Fruit fly (Drosophila melanogaster) whole organism, embryonic: ENCODE results near the gene Vha100-2.

Source experiments
- Atf3 ChIP-seq: fragments of 200-800 bp; sonication (Bioruptor generic); optimal IDR thresholded peaks from 3 replicates; lab custom pipeline; 2016; ENCODE audit warnings: missing biosample characterization, missing genetic modification characterization
- CG10366 ChIP-seq: fragments of 200-800 bp; sonication (Bioruptor generic); IDR thresholded peaks from 2 replicates; pipeline ENCODE4 v1.3.6; 2022; ENCODE audit warnings: missing biosample characterization, missing genetic modification characterization
- CG11085 ChIP-seq: fragments of 200-800 bp; sonication (Bioruptor generic); IDR thresholded peaks from 2 replicates; pipeline ENCODE4 v1.3.6; 2022; ENCODE audit warnings: missing biosample characterization, missing genetic modification characterization
- CG11247 ChIP-seq: fragments of 200-800 bp; sonication (Bioruptor generic); IDR thresholded peaks from 2 replicates; pipeline ENCODE4 v1.3.6; 2022; ENCODE audit warnings: missing biosample characterization, missing genetic modification characterization
- CG11456 ChIP-seq: fragments of 200-800 bp; sonication (Bioruptor generic); IDR thresholded peaks from 3 replicates; pipeline ENCODE4 v1.3.6; 2022; ENCODE audit warnings: missing biosample characterization, missing genetic modification characterization
- CG12236 ChIP-seq: fragments of 200-800 bp; sonication (Bioruptor generic); optimal IDR thresholded peaks from 2 replicates; lab custom pipeline; 2016; ENCODE audit warnings: missing biosample characterization, missing genetic modification characterization
- CG12942 ChIP-seq: fragments of 200-800 bp; sonication (Bioruptor generic); optimal IDR thresholded peaks from 3 replicates; lab custom pipeline; 2016; ENCODE audit warnings: missing biosample characterization, missing genetic modification characterization
- CG13894 ChIP-seq: fragments of 200-800 bp; sonication (Bioruptor generic); optimal IDR thresholded peaks from 3 replicates; lab custom pipeline; 2018; ENCODE audit warnings: missing biosample characterization, mild to moderate bottlenecking, missing genetic modification characterization, moderate library complexity
- CG14441 ChIP-seq: fragments of 200-800 bp; sonication (Bioruptor generic); IDR thresholded peaks from 2 replicates; pipeline ENCODE4 v1.3.6; 2022; ENCODE audit warnings: missing biosample characterization, missing genetic modification characterization
- CG14860 ChIP-seq: fragments of 200-800 bp; sonication (Bioruptor generic); IDR thresholded peaks from 3 replicates; pipeline ENCODE4 v1.3.6; 2022; ENCODE audit warnings: missing biosample characterization, missing genetic modification characterization; ENCODE audit not compliant: partially characterized antibody
- CG15479 ChIP-seq: fragments of 200-800 bp; sonication (Bioruptor generic); optimal IDR thresholded peaks from 3 replicates; lab custom pipeline; 2019; ENCODE audit warnings: missing biosample characterization, mild to moderate bottlenecking, missing genetic modification characterization, moderate library complexity
- CG16813 ChIP-seq: fragments of 200-800 bp; sonication (Bioruptor generic); IDR thresholded peaks from 3 replicates; pipeline ENCODE4 v1.3.6; 2022; ENCODE audit warnings: missing biosample characterization, missing genetic modification characterization; ENCODE audit not compliant: partially characterized antibody
- CG17328 ChIP-seq: fragments of 200-800 bp; sonication (Bioruptor generic); IDR thresholded peaks from 2 replicates; pipeline ENCODE4 v1.3.6; 2022; ENCODE audit warnings: missing biosample characterization, missing genetic modification characterization
- CG17385 ChIP-seq: fragments of 200-800 bp; sonication (Bioruptor generic); optimal IDR thresholded peaks from 3 replicates; lab custom pipeline; 2018; ENCODE audit warnings: missing biosample characterization, mild to moderate bottlenecking, missing genetic modification characterization
- CG2678 ChIP-seq: fragments of 200-800 bp; sonication (Bioruptor generic); optimal IDR thresholded peaks from 3 replicates; lab custom pipeline; 2019; ENCODE audit warnings: missing biosample characterization, mild to moderate bottlenecking, missing genetic modification characterization, moderate library complexity
- CG3163 ChIP-seq: fragments of 200-800 bp; sonication (Bioruptor generic); optimal IDR thresholded peaks from 3 replicates; lab custom pipeline; 2016; ENCODE audit warnings: missing biosample characterization, missing genetic modification characterization
- CG33557 ChIP-seq: fragments of 200-800 bp; sonication (Bioruptor generic); optimal IDR thresholded peaks from 2 replicates; lab custom pipeline; 2019; ENCODE audit warnings: missing biosample characterization, mild to moderate bottlenecking, missing genetic modification characterization, moderate library complexity
- CG3838 ChIP-seq: fragments of 200-800 bp; sonication (Bioruptor generic); optimal IDR thresholded peaks from 3 replicates; lab custom pipeline; 2016; ENCODE audit warnings: missing biosample characterization, missing genetic modification characterization
- CG3995 ChIP-seq: fragments of 200-800 bp; sonication (Bioruptor generic); optimal IDR thresholded peaks from 3 replicates; lab custom pipeline; 2016; ENCODE audit warnings: missing biosample characterization, missing genetic modification characterization
- CG4424 ChIP-seq: fragments of 200-800 bp; sonication (Bioruptor generic); optimal IDR thresholded peaks from 3 replicates; lab custom pipeline; 2016; ENCODE audit warnings: missing biosample characterization, missing genetic modification characterization
- CG8388 ChIP-seq: fragments of 200-800 bp; sonication (Bioruptor generic); optimal IDR thresholded peaks from 2 replicates; lab custom pipeline; 2019; ENCODE audit warnings: missing biosample characterization, mild to moderate bottlenecking, missing genetic modification characterization, moderate library complexity
- CG8765 ChIP-seq: fragments of 200-800 bp; sonication (Bioruptor generic); IDR thresholded peaks from 2 replicates; pipeline ENCODE4 v1.3.6; 2022; ENCODE audit warnings: missing biosample characterization, missing genetic modification characterization
- CkIIα-i1 ChIP-seq: fragments of 200-800 bp; sonication (Bioruptor generic); IDR thresholded peaks from 2 replicates; pipeline ENCODE4 v1.3.6; 2022; ENCODE audit warnings: missing biosample characterization, missing genetic modification characterization
- Dip3 ChIP-seq: fragments of 200-800 bp; sonication (Bioruptor generic); optimal IDR thresholded peaks from 3 replicates; lab custom pipeline; 2016; ENCODE audit warnings: missing biosample characterization, missing genetic modification characterization
- GATAe ChIP-seq: fragments of 200-800 bp; sonication (Bioruptor generic); conservative IDR thresholded peaks from 2 replicates; pipeline ENCODE4 v1.3.6; 2022; ENCODE audit warnings: missing biosample characterization, missing genetic modification characterization
- H2.0 ChIP-seq: fragments of 200-800 bp; sonication (Bioruptor generic); IDR thresholded peaks from 2 replicates; pipeline ENCODE4 v1.3.6; 2022; ENCODE audit warnings: missing biosample characterization, missing genetic modification characterization
- Hey ChIP-seq: fragments of 200-800 bp; sonication (Bioruptor generic); optimal IDR thresholded peaks from 3 replicates; lab custom pipeline; 2018; ENCODE audit warnings: missing biosample characterization, mild to moderate bottlenecking, missing genetic modification characterization
- HmgD ChIP-seq: fragments of 200-800 bp; sonication (Bioruptor generic); optimal IDR thresholded peaks from 3 replicates; lab custom pipeline; 2016; ENCODE audit warnings: missing biosample characterization, missing genetic modification characterization
- Hr39 ChIP-seq: fragments of >200 bp; optimal IDR thresholded peaks from 2 replicates; lab custom pipeline; 2017
- Kr ChIP-seq: fragments of 200-800 bp; sonication (Bioruptor generic); optimal IDR thresholded peaks from 2 replicates; lab custom pipeline; 2017; ENCODE audit warnings: missing biosample characterization, mild to moderate bottlenecking, missing genetic modification characterization
- Mes4 ChIP-seq: fragments of 200-800 bp; sonication (Bioruptor generic); optimal IDR thresholded peaks from 2 replicates; lab custom pipeline; 2016; ENCODE audit warnings: missing biosample characterization, missing genetic modification characterization
- NC2β ChIP-seq: fragments of 200-800 bp; sonication (Bioruptor generic); optimal IDR thresholded peaks from 2 replicates; lab custom pipeline; 2016; ENCODE audit warnings: missing biosample characterization, missing genetic modification characterization
- amos ChIP-seq: fragments of 200-800 bp; sonication (Bioruptor generic); IDR thresholded peaks from 2 replicates; pipeline ENCODE4 v1.3.6; 2022; ENCODE audit warnings: missing biosample characterization, missing genetic modification characterization; ENCODE audit not compliant: partially characterized antibody
- bowl ChIP-seq: fragments of 200-800 bp; sonication (Bioruptor generic); IDR thresholded peaks from 2 replicates; pipeline ENCODE4 v1.3.6; 2022; ENCODE audit warnings: missing biosample characterization, missing genetic modification characterization
- chm ChIP-seq: fragments of 200-800 bp; sonication (Bioruptor generic); IDR thresholded peaks from 2 replicates; pipeline ENCODE4 v1.3.6; 2022; ENCODE audit warnings: missing biosample characterization, missing genetic modification characterization
- corto ChIP-seq: fragments of 200-800 bp; sonication (Bioruptor generic); optimal IDR thresholded peaks from 2 replicates; lab custom pipeline; 2016; ENCODE audit warnings: missing biosample characterization, mild to moderate bottlenecking, missing genetic modification characterization, moderate library complexity
- da ChIP-seq: fragments of 200-800 bp; sonication (Bioruptor generic); optimal IDR thresholded peaks from 2 replicates; lab custom pipeline; 2016; ENCODE audit warnings: missing biosample characterization, missing genetic modification characterization
- jumu ChIP-seq: fragments of 200-800 bp; sonication (Bioruptor generic); optimal IDR thresholded peaks from 3 replicates; lab custom pipeline; 2016; ENCODE audit warnings: missing biosample characterization, missing genetic modification characterization
- kah ChIP-seq: fragments of 200-800 bp; sonication (Bioruptor generic); optimal IDR thresholded peaks from 2 replicates; lab custom pipeline; 2018; ENCODE audit warnings: missing biosample characterization, mild to moderate bottlenecking, missing genetic modification characterization
- mam ChIP-seq: fragments of 200-800 bp; sonication (Bioruptor generic); optimal IDR thresholded peaks from 3 replicates; lab custom pipeline; 2016; ENCODE audit warnings: missing biosample characterization, missing genetic modification characterization
- nerfin-2 ChIP-seq: fragments of 200-800 bp; sonication (Bioruptor generic); IDR thresholded peaks from 2 replicates; pipeline ENCODE4 v1.3.6; 2022; ENCODE audit warnings: missing biosample characterization, missing genetic modification characterization; ENCODE audit not compliant: partially characterized antibody
- otp ChIP-seq: fragments of 200-800 bp; sonication (Bioruptor generic); IDR thresholded peaks from 3 replicates; pipeline ENCODE4, ENCODE4 v1.3.6; 2022; ENCODE audit warnings: missing biosample characterization, missing genetic modification characterization
- pho ChIP-seq: fragments of 200-800 bp; sonication (Bioruptor generic); optimal IDR thresholded peaks from 2 replicates; lab custom pipeline; 2016; ENCODE audit warnings: missing biosample characterization, missing genetic modification characterization
- scrt ChIP-seq: fragments of 200-800 bp; sonication (Bioruptor generic); optimal IDR thresholded peaks from 2 replicates; lab custom pipeline; 2018; ENCODE audit warnings: missing biosample characterization, mild to moderate bottlenecking, missing genetic modification characterization, moderate library complexity
- sna ChIP-seq: fragments of 200-800 bp; sonication (Bioruptor generic); IDR thresholded peaks from 2 replicates; pipeline ENCODE4 v1.3.6; 2022; ENCODE audit warnings: missing biosample characterization, missing genetic modification characterization; ENCODE audit not compliant: partially characterized antibody
- stwl ChIP-seq: fragments of 200-800 bp; sonication (Bioruptor generic); optimal IDR thresholded peaks from 3 replicates; lab custom pipeline; 2018; ENCODE audit warnings: missing biosample characterization, mild to moderate bottlenecking, missing genetic modification characterization, moderate library complexity
- tgo ChIP-seq: fragments of 200-800 bp; sonication (Bioruptor generic); IDR thresholded peaks from 3 replicates; pipeline ENCODE4 v1.3.6; 2022; ENCODE audit warnings: missing biosample characterization, missing genetic modification characterization
- tio ChIP-seq: fragments of 200-800 bp; sonication (Bioruptor generic); optimal IDR thresholded peaks from 2 replicates; lab custom pipeline; 2017; ENCODE audit warnings: missing biosample characterization, missing genetic modification characterization, inconsistent platforms
- tna ChIP-seq: fragments of 200-800 bp; sonication (Bioruptor generic); IDR thresholded peaks from 2 replicates; pipeline ENCODE4 v1.3.6; 2022; ENCODE audit warnings: missing biosample characterization, missing genetic modification characterization; ENCODE audit not compliant: partially characterized antibody
- tup ChIP-seq: fragments of 200-800 bp; sonication (Bioruptor generic); optimal IDR thresholded peaks from 2 replicates; lab custom pipeline; 2016; ENCODE audit warnings: missing biosample characterization, mild to moderate bottlenecking, missing genetic modification characterization, moderate library complexity

The Vha100-2 gene

DNA sequence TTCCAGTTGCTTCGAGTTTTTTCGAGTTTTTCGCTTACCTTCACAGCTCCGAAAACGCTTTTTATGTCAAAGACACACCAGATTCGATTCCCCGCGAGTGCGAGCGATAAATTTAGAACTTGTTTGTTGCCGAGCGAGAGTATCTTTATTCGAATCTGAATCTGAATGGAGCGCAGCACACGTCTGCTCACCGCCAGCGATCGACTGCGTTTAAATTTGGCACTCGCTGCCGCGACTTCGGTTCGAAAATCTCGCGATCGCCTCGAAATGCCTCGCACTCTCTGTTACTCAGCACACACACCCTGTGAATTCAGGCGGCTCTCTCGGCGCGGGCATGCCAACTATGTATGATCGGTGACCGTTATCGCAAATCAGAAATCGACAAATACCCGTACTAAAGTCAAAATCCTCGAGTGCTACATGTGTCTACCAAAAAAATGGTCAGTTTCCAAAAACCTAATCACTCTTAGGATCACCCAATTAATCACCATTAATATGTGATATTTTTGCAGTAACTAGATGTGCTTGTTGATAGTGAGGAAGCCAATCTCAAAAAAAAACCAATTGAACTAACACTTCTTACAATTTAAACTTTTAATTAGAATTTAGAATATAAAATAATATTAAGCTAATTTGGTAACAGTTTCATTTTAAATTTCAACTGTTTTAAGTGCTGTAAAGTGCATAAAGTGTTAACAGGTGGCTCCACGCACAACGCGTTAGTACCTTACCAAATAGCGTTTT is at the start of gene Vha100-2 (continued):
- TF ChIP-seq tgo (GFP tag; lab: Robert Waterston, UW), result peak; percentile 24; the same call in 1 of the 3 replicates
- TF ChIP-seq Mes4 (GFP tag; lab: Kevin White, UChicago), result no peak
- TF ChIP-seq Dip3 (GFP tag; lab: Kevin White, UChicago), result no peak
- no peak for TF ChIP-seq CG3838 (GFP tag; lab: Kevin White, UChicago)
- TF ChIP-seq bowl, result no peak
- peak; percentile 27; the same call in 1 of the 2 replicates for TF ChIP-seq CG11085
- no peak for TF ChIP-seq pho (GFP tag; lab: Kevin White, UChicago)
- TF ChIP-seq da (GFP tag; lab: Kevin White, UChicago), result peak; percentile 27
- TF ChIP-seq CG3163, result no peak
- TF ChIP-seq CG15479 (GFP tag; lab: Kevin White, UChicago), result no peak
- no peak for TF ChIP-seq tio (GFP tag; lab: Kevin White, UChicago)
- TF ChIP-seq amos, result peak; percentile 51; the same call in 1 of the 2 replicates
- no peak for TF ChIP-seq CG8388 (GFP tag; lab: Kevin White, UChicago)
- TF ChIP-seq GATAe (GFP tag; lab: Robert Waterston, UW), result 0 out of 2 replicates have a peak, but pooled peaks have one; percentile 18
- peak; percentile 98 for TF ChIP-seq scrt (GFP tag; lab: Kevin White, UChicago)
- peak; percentile 45 for TF ChIP-seq H2.0 (GFP tag; lab: Robert Waterston, UW)
- TF ChIP-seq CkIIα-i1 (GFP tag; lab: Robert Waterston, UW), result no peak
- peak; percentile 20 for TF ChIP-seq CG17385 (GFP tag; lab: Kevin White, UChicago)
- no peak for TF ChIP-seq CG16813
- peak; percentile 41; the same call in 1 of the 3 replicates for TF ChIP-seq CG14860 (GFP tag; lab: Robert Waterston, UW)
- peak; percentile 23 for TF ChIP-seq CG4424
- peak; percentile 46 for TF ChIP-seq CG11247 (GFP tag; lab: Robert Waterston, UW)
- no peak for TF ChIP-seq Hr39
- no peak for TF ChIP-seq CG17328 (GFP tag; lab: Robert Waterston, UW)
- no peak for TF ChIP-seq jumu
- peak; percentile 94 for TF ChIP-seq stwl (tag; lab: Kevin White, UChicago)
- TF ChIP-seq otp (GFP tag; lab: Robert Waterston, UW), result 0 out of 3 replicates have a peak, but pooled peaks have one; percentile 22
- TF ChIP-seq Hey (tag; lab: Kevin White, UChicago), result no peak
- no peak for TF ChIP-seq Kr (GFP tag; lab: Kevin White, UChicago)
- TF ChIP-seq CG13894 (tag; lab: Kevin White, UChicago), result peak; percentile 44
- TF ChIP-seq CG11456 (GFP tag; lab: Robert Waterston, UW), result peak; percentile 69; the same call in 2 of the 3 replicates
- TF ChIP-seq CG8765, result no peak
- TF ChIP-seq CG33557 (GFP tag; lab: Kevin White, UChicago), result no peak
- no peak for TF ChIP-seq sna (GFP tag; lab: Robert Waterston, UW)
- TF ChIP-seq NC2β (GFP tag; lab: Kevin White, UChicago), result no peak
- peak; percentile 65 for TF ChIP-seq CG14441 (GFP tag; lab: Robert Waterston, UW)
- no peak for TF ChIP-seq CG12942 (GFP tag; lab: Kevin White, UChicago)
- TF ChIP-seq CG3995 (GFP tag; lab: Kevin White, UChicago), result peak; percentile 90
- TF ChIP-seq Atf3 (GFP tag; lab: Kevin White, UChicago), result no peak
- peak; percentile 31 for TF ChIP-seq CG10366 (GFP tag; lab: Robert Waterston, UW)
- no peak for TF ChIP-seq CG12236
- TF ChIP-seq mam (GFP tag; lab: Kevin White, UChicago), result peak; percentile 22
- TF ChIP-seq CG2678 (tag; lab: Kevin White, UChicago), result peak; percentile 33
- TF ChIP-seq corto (GFP tag; lab: Kevin White, UChicago), result peak; percentile 14
- TF ChIP-seq chm (GFP tag; lab: Robert Waterston, UW), result peak; percentile 69; the same call in 1 of the 2 replicates
- TF ChIP-seq nerfin-2 (GFP tag; lab: Robert Waterston, UW), result no peak
- peak; percentile 100 for TF ChIP-seq kah (GFP tag; lab: Kevin White, UChicago)
- TF ChIP-seq tup (GFP tag; lab: Kevin White, UChicago), result no peak
- peak; percentile 3 for TF ChIP-seq HmgD
- peak; percentile 52; the same call in 1 of the 2 replicates for TF ChIP-seq tna (GFP tag; lab: Robert Waterston, UW)
